Worm (Caenorhabditis elegans) whole organism, mixed stage, embryonic: ENCODE measurements around the gene anp-1.

ENCODE experiments used
- M03D4.4 ChIP-seq: sonication (generic microtip); optimal IDR thresholded peaks from 2 replicates; lab custom pipeline; 2017; ENCODE audit warnings: mild to moderate bottlenecking, missing genetic modification characterization, missing compliant biosample characterization
- bed-3 ChIP-seq: fragments of 200-800 bp; sonication (Bioruptor generic); optimal IDR thresholded peaks from 3 replicates; lab custom pipeline; 2018; ENCODE audit warnings: mild to moderate bottlenecking, missing genetic modification characterization, moderate library complexity, missing compliant biosample characterization
- blmp-1 ChIP-seq: fragments of 150-350 bp; optimal IDR thresholded peaks from 2 replicates; lab custom pipeline; 2014; ENCODE audit warnings: missing biosample characterization, missing genetic modification characterization
- ceh-39 ChIP-seq: fragments of 150-350 bp; optimal IDR thresholded peaks from 2 replicates; lab custom pipeline; 2014; ENCODE audit warnings: missing biosample characterization, missing genetic modification characterization
- ceh-43 ChIP-seq: fragments of 200-800 bp; sonication (Bioruptor generic); optimal IDR thresholded peaks from 2 replicates; lab custom pipeline; 2018; ENCODE audit warnings: mild to moderate bottlenecking, missing genetic modification characterization, moderate library complexity, missing compliant biosample characterization
- ceh-83 ChIP-seq: fragments of 200-800 bp; sonication (Bioruptor generic); optimal IDR thresholded peaks from 2 replicates; lab custom pipeline; 2018; ENCODE audit warnings: mild to moderate bottlenecking, missing genetic modification characterization, missing compliant biosample characterization
- ces-1 ChIP-seq: fragments of 150-350 bp; optimal IDR thresholded peaks from 2 replicates; lab custom pipeline; 2014; ENCODE audit warnings: missing biosample characterization, missing genetic modification reagents, missing genetic modification characterization
- cnd-1 ChIP-seq: fragments of 200-800 bp; sonication (Bioruptor generic); optimal IDR thresholded peaks from 2 replicates; lab custom pipeline; 2018; ENCODE audit warnings: mild to moderate bottlenecking, missing genetic modification characterization, missing compliant biosample characterization
- drap-1 ChIP-seq: fragments of 200-800 bp; sonication (Bioruptor generic); optimal IDR thresholded peaks from 3 replicates; lab custom pipeline; 2018; ENCODE audit warnings: mild to moderate bottlenecking, missing genetic modification characterization, missing compliant biosample characterization
- elt-1 ChIP-seq: sonication (generic microtip); optimal IDR thresholded peaks from 2 replicates; lab custom pipeline; 2017; ENCODE audit warnings: missing genetic modification characterization, mild to moderate bottlenecking, missing compliant biosample characterization, antibody characterized with exemption, moderate library complexity, borderline replicate concordance; ENCODE audit not compliant: insufficient read depth
- elt-3 ChIP-seq: fragments of 150-350 bp; optimal IDR thresholded peaks from 2 replicates; lab custom pipeline; 2014; ENCODE audit warnings: missing biosample characterization, missing genetic modification characterization
- flh-1 ChIP-seq: fragments of 200-800 bp; sonication (Bioruptor generic); optimal IDR thresholded peaks from 2 replicates; lab custom pipeline; 2018; ENCODE audit warnings: mild to moderate bottlenecking, missing genetic modification characterization, moderate library complexity, missing compliant biosample characterization
- ham-2 ChIP-seq: fragments of 200-800 bp; sonication (Bioruptor generic); optimal IDR thresholded peaks from 2 replicates; lab custom pipeline; 2018; ENCODE audit warnings: mild to moderate bottlenecking, missing genetic modification characterization, missing compliant biosample characterization
- hlh-1 ChIP-seq: fragments of 150-350 bp; optimal IDR thresholded peaks from 2 replicates; lab custom pipeline; 2014; ENCODE audit warnings: missing biosample characterization, missing genetic modification reagents, missing genetic modification characterization
- lin-13 ChIP-seq: fragments of 150-350 bp; optimal IDR thresholded peaks from 2 replicates; lab custom pipeline; 2014; ENCODE audit warnings: missing biosample characterization, missing genetic modification characterization
- lin-32 ChIP-seq: fragments of 200-800 bp; sonication (Bioruptor generic); optimal IDR thresholded peaks from 2 replicates; lab custom pipeline; 2018; ENCODE audit warnings: mild to moderate bottlenecking, missing genetic modification characterization, missing compliant biosample characterization
- lsy-2 ChIP-seq: fragments of 150-350 bp; optimal IDR thresholded peaks from 2 replicates; lab custom pipeline; 2014; ENCODE audit warnings: missing biosample characterization, missing genetic modification characterization
- mep-1 ChIP-seq: fragments of 150-350 bp; optimal IDR thresholded peaks from 2 replicates; lab custom pipeline; 2017; ENCODE audit warnings: missing biosample characterization, missing genetic modification reagents, missing genetic modification characterization, inconsistent platforms
- mls-2 ChIP-seq: sonication (generic microtip); optimal IDR thresholded peaks from 2 replicates; lab custom pipeline; 2016; ENCODE audit warnings: mild to moderate bottlenecking, missing genetic modification characterization, moderate library complexity, missing compliant biosample characterization
- nhr-12 ChIP-seq: fragments of 150-350 bp; optimal IDR thresholded peaks from 2 replicates; lab custom pipeline; 2014; ENCODE audit warnings: missing biosample characterization, missing genetic modification characterization
- nhr-2 ChIP-seq: fragments of 150-350 bp; optimal IDR thresholded peaks from 2 replicates; lab custom pipeline; 2014; ENCODE audit warnings: missing biosample characterization, missing genetic modification characterization
- nhr-237 ChIP-seq: fragments of 150-350 bp; optimal IDR thresholded peaks from 2 replicates; lab custom pipeline; 2014; ENCODE audit warnings: missing biosample characterization, missing genetic modification characterization
- nhr-28 ChIP-seq: fragments of 150-350 bp; optimal IDR thresholded peaks from 2 replicates; lab custom pipeline; 2014; ENCODE audit warnings: missing biosample characterization, missing genetic modification characterization
- pha-4 ChIP-seq: fragments of 150-350 bp; optimal IDR thresholded peaks from 2 replicates; lab custom pipeline; 2018; ENCODE audit warnings: missing biosample characterization, missing genetic modification reagents, missing genetic modification characterization
- sem-2 ChIP-seq: fragments of 200-800 bp; sonication (Bioruptor generic); optimal IDR thresholded peaks from 2 replicates; lab custom pipeline; 2018; ENCODE audit warnings: mild to moderate bottlenecking, missing genetic modification characterization, missing compliant biosample characterization
- snpc-4 ChIP-seq: fragments of 150-350 bp; optimal IDR thresholded peaks from 2 replicates; lab custom pipeline; 2014; ENCODE audit warnings: missing biosample characterization, missing genetic modification characterization
- tbx-8 ChIP-seq: fragments of 200-800 bp; sonication (Bioruptor generic); optimal IDR thresholded peaks from 2 replicates; lab custom pipeline; 2018; ENCODE audit warnings: mild to moderate bottlenecking, missing genetic modification characterization, moderate library complexity, missing compliant biosample characterization
- unc-120 ChIP-seq: sonication (generic microtip); optimal IDR thresholded peaks from 2 replicates; lab custom pipeline; 2017; ENCODE audit warnings: missing genetic modification characterization, missing compliant biosample characterization; ENCODE audit not compliant: poor library complexity, severe bottlenecking
- unc-39 ChIP-seq: fragments of 150-350 bp; optimal IDR thresholded peaks from 2 replicates; lab custom pipeline; 2014; ENCODE audit warnings: missing biosample characterization, missing genetic modification characterization
- unc-62 ChIP-seq: fragments of 150-350 bp; optimal IDR thresholded peaks from 2 replicates; lab custom pipeline; 2014; ENCODE audit warnings: missing biosample characterization, missing genetic modification reagents, missing genetic modification characterization
- zip-8 ChIP-seq: fragments of 150-350 bp; optimal IDR thresholded peaks from 2 replicates; lab custom pipeline; 2014; ENCODE audit warnings: missing biosample characterization, missing genetic modification characterization
- ztf-11 ChIP-seq: fragments of 150-350 bp; optimal IDR thresholded peaks from 2 replicates; lab custom pipeline; 2014; ENCODE audit warnings: missing biosample characterization, missing genetic modification characterization

anp-1 gene

DNA sequence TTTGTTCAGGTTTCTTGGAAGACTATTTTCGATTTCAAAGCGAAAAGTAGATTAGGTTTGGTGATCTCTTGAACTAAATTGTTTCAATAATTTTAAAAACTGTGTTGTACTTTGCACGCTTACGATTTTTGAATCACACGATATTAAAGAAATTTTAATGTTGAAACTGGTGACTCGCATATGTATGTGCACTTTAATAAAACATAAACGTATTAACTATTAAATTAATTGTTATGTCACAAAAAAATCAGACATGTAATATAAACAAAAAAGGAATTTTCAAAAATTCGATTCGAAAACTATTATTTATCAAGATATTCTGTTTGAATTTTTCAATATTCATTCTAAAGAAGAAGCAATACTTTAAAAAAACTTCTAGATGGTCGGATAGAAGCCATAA, 32.0 kb upstream of the anp-1 start, which contains the start of gene ugt-15:
Gene ugt-15, plus strand, starts transcription at position 301 of the 400 bp plus-strand sequence.
- TF ChIP-seq ztf-11 = no peak
- no peak for TF ChIP-seq unc-120 (tag; lab: Kevin White, UChicago)
- no peak for TF ChIP-seq nhr-28 (tag; lab: Kevin White, UChicago)
- TF ChIP-seq zip-8 (tag; lab: Kevin White, UChicago) = no peak
- TF ChIP-seq blmp-1 (tag; lab: Kevin White, UChicago) = no peak
- no peak for TF ChIP-seq nhr-12 (tag; lab: Kevin White, UChicago)
- TF ChIP-seq ham-2 (GFP tag; lab: Kevin White, UChicago) = no peak
- TF ChIP-seq hlh-1 (tag; lab: Kevin White, UChicago) = no peak
- TF ChIP-seq nhr-2 (tag; lab: Kevin White, UChicago) = no peak
- TF ChIP-seq unc-62 (GFP tag; lab: Kevin White, UChicago) = no peak
- no peak for TF ChIP-seq sem-2 (GFP tag; lab: Kevin White, UChicago)
- no peak for TF ChIP-seq pha-4 (tag; lab: Kevin White, UChicago)
- TF ChIP-seq elt-3 = no peak

DNA sequence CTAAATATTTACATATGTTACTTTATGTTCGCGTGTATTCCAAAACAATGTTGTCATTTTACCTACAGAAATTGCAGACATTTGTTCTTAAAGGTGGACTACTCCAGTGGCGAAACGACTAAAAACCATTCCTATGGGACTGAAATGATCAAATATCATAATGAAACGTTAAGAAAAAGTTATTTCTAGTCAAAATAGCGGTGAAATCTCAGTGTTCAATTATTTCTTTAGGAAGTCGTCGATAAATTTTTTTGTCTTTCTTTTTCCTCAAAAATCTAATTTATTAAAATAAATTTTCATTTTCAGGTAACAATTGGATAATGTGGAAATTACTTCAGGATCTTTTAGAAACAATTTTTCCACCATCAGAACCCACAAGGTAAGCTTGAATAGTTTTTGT, 23.9 kb upstream of the anp-1 start, which contains the start of gene C44H9.4:
Gene C44H9.4, plus strand, starts transcription at position 301 of the 400 bp plus-strand sequence.
- no peak for TF ChIP-seq unc-39 (tag; lab: Kevin White, UChicago)
- TF ChIP-seq drap-1 (GFP tag; lab: Kevin White, UChicago) = no peak
- no peak for TF ChIP-seq ceh-39 (tag; lab: Kevin White, UChicago)

DNA sequence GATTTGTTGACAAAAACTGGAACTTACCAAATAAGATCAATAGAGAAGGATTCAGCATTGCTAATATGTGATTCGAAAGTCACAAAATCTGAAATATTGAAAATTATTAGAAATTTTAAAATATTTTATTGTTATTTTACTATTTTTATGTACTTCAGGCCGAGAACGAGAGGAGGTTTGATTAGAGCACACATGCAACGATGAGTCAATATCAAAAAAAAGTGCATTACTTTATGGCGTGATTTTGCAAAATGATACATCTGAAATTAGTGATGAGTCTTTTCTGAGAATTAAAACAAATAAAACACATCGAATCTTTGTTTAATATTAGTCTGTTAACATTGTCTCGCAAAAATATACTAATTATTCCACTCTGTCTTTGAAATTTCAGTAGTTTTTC, 14.5 kb upstream of the anp-1 start:
- no peak for TF ChIP-seq mls-2
- no peak for TF ChIP-seq nhr-237 (tag; lab: Kevin White, UChicago)
- TF ChIP-seq mep-1 = no peak
- TF ChIP-seq, all 35 proteins: peak for 0

DNA sequence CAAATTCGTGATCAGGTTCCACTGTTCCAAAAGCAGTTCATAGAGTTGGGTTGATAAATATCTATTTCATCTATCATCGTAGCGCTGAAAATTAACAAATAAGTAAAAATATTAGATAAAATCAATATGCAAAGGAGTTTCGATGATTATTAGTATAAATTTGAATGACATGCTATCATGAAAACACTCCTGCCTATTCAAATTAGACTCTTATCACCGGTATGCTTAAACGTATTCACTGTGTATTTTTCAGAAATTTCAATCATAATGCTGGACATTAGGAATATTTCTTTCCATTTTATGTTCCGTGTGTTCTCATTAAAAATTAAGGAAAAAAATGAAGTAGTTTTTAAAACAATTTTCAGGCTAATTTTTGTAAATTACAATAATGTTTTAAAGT, 14.0 kb upstream of the anp-1 start, which contains the start of gene C44H9.6:
Gene C44H9.6, minus strand, starts transcription at position 101 of the 400 bp plus-strand sequence.
- TF ChIP-seq unc-120 (tag; lab: Kevin White, UChicago) (no peak), mls-2 (no peak), snpc-4 (tag; lab: Kevin White, UChicago) (no peak), ces-1 (GFP tag; lab: Kevin White, UChicago) (no peak), lsy-2 (no peak), hlh-1 (tag; lab: Kevin White, UChicago) (no peak), ceh-83 (no peak), ztf-11 (no peak), lin-13 (tag; lab: Kevin White, UChicago) (no peak), bed-3 (GFP tag; lab: Kevin White, UChicago) (no peak), flh-1 (GFP tag; lab: Kevin White, UChicago) (no peak), nhr-237 (tag; lab: Kevin White, UChicago) (no peak), lin-32 (no peak), cnd-1 (tag; lab: Kevin White, UChicago) (no peak), elt-1 (tag; lab: Kevin White, UChicago) (no peak), tbx-8 (GFP tag; lab: Kevin White, UChicago) (no peak), M03D4.4 (no peak), ceh-43 (GFP tag; lab: Kevin White, UChicago) (no peak), nhr-12 (tag; lab: Kevin White, UChicago) (no peak)

DNA sequence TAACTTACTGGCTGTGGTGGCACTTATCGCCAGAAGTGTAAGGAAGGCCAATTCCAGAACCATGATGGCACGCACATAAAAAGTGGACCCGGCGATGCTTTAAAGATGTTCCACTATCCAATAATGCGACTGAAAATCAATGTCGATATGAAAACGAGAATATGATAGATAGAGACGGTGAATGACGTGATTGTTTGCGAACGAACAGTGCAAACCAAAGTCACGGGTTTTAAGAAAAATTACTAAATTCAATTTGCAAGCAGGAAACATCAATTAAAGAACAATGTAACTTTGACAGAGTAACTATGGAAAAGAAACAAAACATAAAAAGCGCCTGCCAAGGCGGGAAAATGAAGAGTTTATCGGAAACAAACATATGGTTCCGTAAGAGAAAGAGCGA, 9.5 kb upstream of the anp-1 start, which contains the start of gene C44H9.5:
Gene C44H9.5, minus strand, starts transcription at position 129 of the 400 bp plus-strand sequence.
- no peak for TF ChIP-seq ceh-83
- no peak for TF ChIP-seq mls-2
- no peak for TF ChIP-seq blmp-1 (tag; lab: Kevin White, UChicago)
- TF ChIP-seq ceh-39 (tag; lab: Kevin White, UChicago) = no peak
- TF ChIP-seq flh-1 (GFP tag; lab: Kevin White, UChicago) = no peak
- no peak for TF ChIP-seq unc-62 (GFP tag; lab: Kevin White, UChicago)
- TF ChIP-seq nhr-237 (tag; lab: Kevin White, UChicago) = no peak
- TF ChIP-seq lin-32 = no peak
- TF ChIP-seq ces-1 (GFP tag; lab: Kevin White, UChicago) = no peak
